Worm (Caenorhabditis elegans) whole organism, L2 larva: Measurements from ENCODE around the gene F43C11.2.

Experiments used
- egl-27 ChIP-seq: sonication (generic microtip); optimal IDR thresholded peaks from 3 replicates; lab custom pipeline; 2017; ENCODE audit warnings: missing biosample characterization, missing genetic modification reagents, missing genetic modification characterization
- skn-1 ChIP-seq: sonication (generic microtip); optimal IDR thresholded peaks from 2 replicates; lab custom pipeline; 2017; ENCODE audit warnings: missing biosample characterization, missing genetic modification characterization

DNA sequence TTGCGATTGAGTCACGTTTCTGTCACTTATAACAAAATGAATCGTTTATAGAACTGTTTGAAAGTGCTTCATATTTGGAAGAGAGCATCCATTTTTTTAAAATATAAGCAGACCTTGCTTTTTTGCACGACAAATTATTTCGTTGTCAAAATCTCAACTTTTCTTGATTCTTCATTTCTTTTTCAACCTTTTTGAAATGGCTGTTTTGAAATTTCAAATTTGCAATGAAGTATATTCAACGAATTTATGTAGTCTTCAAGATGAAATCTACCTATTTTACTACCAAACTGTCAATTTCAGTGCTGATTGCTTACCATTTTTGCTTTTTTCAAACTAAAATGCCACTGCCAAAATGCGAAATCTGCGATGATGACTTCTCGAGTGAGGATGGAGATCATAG is 47.8 kb upstream of the F43C11.2 start, which contains the start of gene B0281.3:
- TF ChIP-seq egl-27 (tag; lab: Kevin White, UChicago) (no peak), skn-1 (tag; lab: Kevin White, UChicago) (no peak)
